Fruit fly (Drosophila melanogaster) whole organism, embryonic: ENCODE measurements around the gene CG13884.
A peak's percentile ranks its signal among the peaks of the same experiment; 100 is the strongest.

ENCODE experiments used
- Atf3 ChIP-seq: fragments of 200-800 bp; sonication (Bioruptor generic); optimal IDR thresholded peaks from 3 replicates; lab custom pipeline; 2016; ENCODE audit warnings: missing biosample characterization, missing genetic modification characterization
- BEAF-32 ChIP-seq: fragments of 200-800 bp; sonication (Bioruptor generic); optimal IDR thresholded peaks from 3 replicates; lab custom pipeline; 2017; ENCODE audit warnings: missing biosample characterization, missing genetic modification characterization, mild to moderate bottlenecking, moderate library complexity, missing genetic modification reagents
- CG10267 ChIP-seq: fragments of 200-800 bp; sonication (Bioruptor generic); optimal IDR thresholded peaks from 2 replicates; lab custom pipeline; 2018; ENCODE audit warnings: missing biosample characterization, mild to moderate bottlenecking, missing genetic modification characterization, moderate library complexity
- CG10654 ChIP-seq: fragments of 200-800 bp; sonication (Bioruptor generic); optimal IDR thresholded peaks from 2 replicates; lab custom pipeline; 2016; ENCODE audit warnings: missing biosample characterization, missing genetic modification characterization
- CG11695 ChIP-seq: fragments of 200-800 bp; sonication (Bioruptor generic); IDR thresholded peaks from 3 replicates; pipeline ENCODE4 v1.3.6; 2022; ENCODE audit warnings: missing biosample characterization, missing genetic modification characterization
- CG14441 ChIP-seq: fragments of 200-800 bp; sonication (Bioruptor generic); IDR thresholded peaks from 2 replicates; pipeline ENCODE4 v1.3.6; 2022; ENCODE audit warnings: missing biosample characterization, missing genetic modification characterization
- CG15479 ChIP-seq: fragments of 200-800 bp; sonication (Bioruptor generic); optimal IDR thresholded peaks from 3 replicates; lab custom pipeline; 2019; ENCODE audit warnings: missing biosample characterization, mild to moderate bottlenecking, missing genetic modification characterization, moderate library complexity
- CG15514 ChIP-seq: fragments of 200-800 bp; sonication (Bioruptor generic); optimal IDR thresholded peaks from 3 replicates; lab custom pipeline; 2017; ENCODE audit warnings: missing biosample characterization, missing genetic modification characterization, mild to moderate bottlenecking, moderate library complexity, missing genetic modification reagents
- CG16815 ChIP-seq: fragments of 200-800 bp; sonication (Bioruptor generic); optimal IDR thresholded peaks from 3 replicates; lab custom pipeline; 2017; ENCODE audit warnings: missing biosample characterization, mild to moderate bottlenecking, missing genetic modification characterization
- CG18262 ChIP-seq: fragments of 200-800 bp; optimal IDR thresholded peaks from 3 replicates; lab custom pipeline; 2019; ENCODE audit warnings: missing biosample characterization, mild to moderate bottlenecking, missing genetic modification characterization, moderate library complexity
- CG2116 ChIP-seq: fragments of 200-800 bp; sonication (Bioruptor generic); optimal IDR thresholded peaks from 3 replicates; lab custom pipeline; 2018; ENCODE audit warnings: missing biosample characterization, mild to moderate bottlenecking, missing genetic modification characterization
- CG34224 ChIP-seq: fragments of 200-800 bp; sonication (Bioruptor generic); IDR thresholded peaks from 3 replicates; pipeline ENCODE4 v1.3.6; 2022; ENCODE audit warnings: missing biosample characterization, missing genetic modification characterization; ENCODE audit not compliant: partially characterized antibody
- CG34422 ChIP-seq: fragments of 200-800 bp; sonication (Bioruptor generic); IDR thresholded peaks from 3 replicates; pipeline ENCODE4 v1.3.6; 2022; ENCODE audit warnings: missing biosample characterization, missing genetic modification characterization
- CG6272 ChIP-seq: fragments of 200-800 bp; sonication (Bioruptor generic); IDR thresholded peaks from 2 replicates; pipeline ENCODE4 v1.3.6; 2022; ENCODE audit warnings: missing biosample characterization, missing genetic modification characterization
- CG7372 ChIP-seq: fragments of 200-800 bp; sonication (Bioruptor generic); IDR thresholded peaks from 2 replicates; pipeline ENCODE4 v1.3.6; 2022; ENCODE audit warnings: missing biosample characterization, missing genetic modification characterization
- CG7786 ChIP-seq: fragments of 200-800 bp; sonication (Bioruptor generic); optimal IDR thresholded peaks from 2 replicates; lab custom pipeline; 2016; ENCODE audit warnings: missing biosample characterization, missing genetic modification characterization
- CG8290 ChIP-seq, 3 experiments: fragments of 200-800 bp; sonication (Bioruptor generic); optimal IDR thresholded peaks; 2 replicates each; lab custom pipeline; 2016 to 2019; ENCODE audit warnings: missing biosample characterization in 3 of 3, missing genetic modification characterization in 3 of 3, mild to moderate bottlenecking in 2 of 3, moderate library complexity in 1 of 3
- CG8478 ChIP-seq: fragments of >200 bp; optimal IDR thresholded peaks from 2 replicates; lab custom pipeline; 2018
- CG9727 ChIP-seq: fragments of 200-800 bp; sonication (Bioruptor generic); optimal IDR thresholded peaks from 3 replicates; lab custom pipeline; 2017; ENCODE audit warnings: missing biosample characterization, mild to moderate bottlenecking, missing genetic modification characterization
- CG9797 ChIP-seq: fragments of 200-800 bp; sonication (Bioruptor generic); optimal IDR thresholded peaks from 3 replicates; lab custom pipeline; 2018; ENCODE audit warnings: missing biosample characterization, mild to moderate bottlenecking, missing genetic modification characterization
- CTCF ChIP-seq: fragments of 200-800 bp; sonication (Bioruptor generic); optimal IDR thresholded peaks from 2 replicates; lab custom pipeline; 2017; ENCODE audit warnings: missing biosample characterization, mild to moderate bottlenecking, missing genetic modification characterization, moderate library complexity
- Dbx ChIP-seq: fragments of 200-800 bp; sonication (Bioruptor generic); IDR thresholded peaks from 3 replicates; pipeline ENCODE4 v1.3.6; 2022; ENCODE audit warnings: missing biosample characterization, missing genetic modification characterization
- Deaf1 ChIP-seq: fragments of 200-800 bp; optimal IDR thresholded peaks from 3 replicates; lab custom pipeline; 2019; ENCODE audit warnings: missing biosample characterization, mild to moderate bottlenecking, missing genetic modification characterization, moderate library complexity
- Dip2 ChIP-seq: fragments of 200-800 bp; sonication (Bioruptor generic); IDR thresholded peaks from 2 replicates; pipeline ENCODE4 v1.3.6; 2022; ENCODE audit warnings: missing biosample characterization, missing genetic modification characterization
- Doc3 ChIP-seq: fragments of 200-800 bp; sonication (Bioruptor generic); IDR thresholded peaks from 3 replicates; pipeline ENCODE4 v1.3.6; 2022; ENCODE audit warnings: missing biosample characterization, missing genetic modification characterization; ENCODE audit not compliant: partially characterized antibody
- Eip74EF ChIP-seq, 2 experiments: fragments of 200-800 bp in 1 of 2; fragments of >200 bp in 1 of 2; sonication (Bioruptor generic) in 1 of 2; optimal IDR thresholded peaks; 2 replicates each; lab custom pipeline; 2017 to 2019; ENCODE audit warnings: missing biosample characterization in 2 of 2, missing genetic modification characterization in 2 of 2, mild to moderate bottlenecking in 1 of 2, moderate library complexity in 1 of 2
- Fer1 ChIP-seq: fragments of 200-800 bp; sonication (Bioruptor generic); optimal IDR thresholded peaks from 2 replicates; lab custom pipeline; 2017; ENCODE audit warnings: missing biosample characterization, mild to moderate bottlenecking, missing genetic modification characterization
- H2.0 ChIP-seq: fragments of 200-800 bp; sonication (Bioruptor generic); IDR thresholded peaks from 2 replicates; pipeline ENCODE4 v1.3.6; 2022; ENCODE audit warnings: missing biosample characterization, missing genetic modification characterization
- HmgD ChIP-seq: fragments of 200-800 bp; sonication (Bioruptor generic); optimal IDR thresholded peaks from 3 replicates; lab custom pipeline; 2016; ENCODE audit warnings: missing biosample characterization, missing genetic modification characterization
- Lhr ChIP-seq: fragments of 200-800 bp; sonication (Bioruptor generic); optimal IDR thresholded peaks from 3 replicates; lab custom pipeline; 2017; ENCODE audit warnings: mild to moderate bottlenecking, missing biosample characterization, missing genetic modification reagents, missing genetic modification characterization
- MESR4 ChIP-seq: fragments of 200-800 bp; sonication (Bioruptor generic); optimal IDR thresholded peaks from 2 replicates; lab custom pipeline; 2018; ENCODE audit warnings: missing biosample characterization, mild to moderate bottlenecking, missing genetic modification characterization, moderate library complexity
- NC2β ChIP-seq: fragments of 200-800 bp; sonication (Bioruptor generic); optimal IDR thresholded peaks from 2 replicates; lab custom pipeline; 2016; ENCODE audit warnings: missing biosample characterization, missing genetic modification characterization
- Nf-YB ChIP-seq: fragments of 200-800 bp; sonication (Bioruptor generic); optimal IDR thresholded peaks from 3 replicates; lab custom pipeline; 2019; ENCODE audit warnings: missing biosample characterization, mild to moderate bottlenecking, missing genetic modification characterization, moderate library complexity
- Spps ChIP-seq: fragments of 200-800 bp; sonication (Bioruptor generic); optimal IDR thresholded peaks from 2 replicates; lab custom pipeline; 2018; ENCODE audit warnings: missing biosample characterization, mild to moderate bottlenecking, missing genetic modification characterization
- Xbp1 ChIP-seq: fragments of 200-800 bp; sonication (Bioruptor generic); optimal IDR thresholded peaks from 3 replicates; lab custom pipeline; 2016; ENCODE audit warnings: missing biosample characterization, mild to moderate bottlenecking, missing genetic modification characterization
- YL-1 ChIP-seq: fragments of 200-800 bp; sonication (Bioruptor generic); optimal IDR thresholded peaks from 3 replicates; lab custom pipeline; 2017; ENCODE audit warnings: missing biosample characterization, mild to moderate bottlenecking, missing genetic modification characterization
- caup ChIP-seq: fragments of 200-800 bp; sonication (Bioruptor generic); optimal IDR thresholded peaks from 3 replicates; lab custom pipeline; 2017; ENCODE audit warnings: missing biosample characterization, mild to moderate bottlenecking, missing genetic modification characterization, moderate library complexity; ENCODE audit not compliant: severe bottlenecking
- dan ChIP-seq: fragments of 200-800 bp; sonication (Bioruptor generic); IDR thresholded peaks from 2 replicates; pipeline ENCODE4 v1.3.6; 2022; ENCODE audit warnings: missing biosample characterization, missing genetic modification characterization
- emc ChIP-seq: fragments of 200-800 bp; sonication (Bioruptor generic); optimal IDR thresholded peaks from 2 replicates; lab custom pipeline; 2016; ENCODE audit warnings: missing biosample characterization, missing genetic modification characterization
- grau ChIP-seq: fragments of 200-800 bp; optimal IDR thresholded peaks from 3 replicates; lab custom pipeline; 2019; ENCODE audit warnings: missing biosample characterization, mild to moderate bottlenecking, missing genetic modification characterization, moderate library complexity
- ham ChIP-seq: fragments of 200-800 bp; sonication (Bioruptor generic); IDR thresholded peaks from 2 replicates; pipeline ENCODE4 v1.3.6; 2022; ENCODE audit warnings: missing biosample characterization, missing genetic modification characterization
- her ChIP-seq: fragments of 200-800 bp; sonication (Bioruptor generic); optimal IDR thresholded peaks from 2 replicates; lab custom pipeline; 2016; ENCODE audit warnings: missing biosample characterization, missing genetic modification characterization
- otp ChIP-seq: fragments of 200-800 bp; sonication (Bioruptor generic); IDR thresholded peaks from 3 replicates; pipeline ENCODE4, ENCODE4 v1.3.6; 2022; ENCODE audit warnings: missing biosample characterization, missing genetic modification characterization
- pb ChIP-seq: fragments of 200-800 bp; sonication (Bioruptor generic); optimal IDR thresholded peaks from 3 replicates; lab custom pipeline; 2016; ENCODE audit warnings: missing biosample characterization, missing genetic modification characterization
- tap ChIP-seq: fragments of 200-800 bp; optimal IDR thresholded peaks from 3 replicates; lab custom pipeline; 2019; ENCODE audit warnings: missing biosample characterization, mild to moderate bottlenecking, missing genetic modification characterization, moderate library complexity
- unpg ChIP-seq: fragments of 200-800 bp; sonication (Bioruptor generic); optimal IDR thresholded peaks from 3 replicates; lab custom pipeline; 2018; ENCODE audit warnings: missing biosample characterization, mild to moderate bottlenecking, missing genetic modification characterization, moderate library complexity
- vnd ChIP-seq: fragments of 200-800 bp; sonication (Bioruptor generic); IDR thresholded peaks from 3 replicates; pipeline ENCODE4 v1.3.6; 2022; ENCODE audit warnings: missing biosample characterization, missing genetic modification characterization; ENCODE audit not compliant: partially characterized antibody
- zfh1 ChIP-seq: fragments of 200-800 bp; sonication (Bioruptor generic); IDR thresholded peaks from 3 replicates; pipeline ENCODE4 v1.3.6; 2022; ENCODE audit warnings: missing biosample characterization, missing genetic modification characterization

Gene CG13884

dm6 chr3L:319145-320009 is 46.9 kb downstream of the CG13884 start, which contains the start of gene fwd (continued):
- TF ChIP-seq Xbp1 (GFP tag; lab: Kevin White, UChicago), result peak; percentile 31
- no peak for TF ChIP-seq Doc3 (GFP tag; lab: Robert Waterston, UW)
- 0 out of 3 replicates have a peak, but pooled peaks have one; percentile 12 for TF ChIP-seq zfh1 (GFP tag; lab: Robert Waterston, UW)
- TF ChIP-seq grau (tag; lab: Kevin White, UChicago), result peak; percentile 46
- no peak for TF ChIP-seq dan (GFP tag; lab: Robert Waterston, UW)
- TF ChIP-seq Eip74EF (GFP tag; optimal IDR thresholded peaks at IDR 0.05; lab: Kevin White, UChicago), result no peak
- TF ChIP-seq CG8478 (lab: Kevin White, UChicago), result peak; percentile 78
- TF ChIP-seq CG16815 (GFP tag; lab: Kevin White, UChicago), result no peak
- no peak for TF ChIP-seq CG10654 (GFP tag; lab: Kevin White, UChicago)
- peak; percentile 98 for TF ChIP-seq CG9797 (GFP tag; lab: Kevin White, UChicago)
- TF ChIP-seq Lhr (GFP tag; lab: Kevin White, UChicago), result peak; percentile 78
- peak; percentile 26 for TF ChIP-seq pb (GFP tag; lab: Kevin White, UChicago)
- TF ChIP-seq CG15514, result peak; percentile 81
- no peak for TF ChIP-seq CG11695 (GFP tag; lab: Robert Waterston, UW)
- TF ChIP-seq YL-1 (GFP tag; lab: Kevin White, UChicago), result peak; percentile 97
- peak; percentile 40; the same call in 1 of the 3 replicates for TF ChIP-seq Dbx (GFP tag; lab: Robert Waterston, UW)
- peak; percentile 68 for TF ChIP-seq Deaf1 (tag; lab: Kevin White, UChicago)
- peak; percentile 85 for TF ChIP-seq HmgD
- TF ChIP-seq caup (GFP tag; lab: Kevin White, UChicago), result peak; percentile 59
- no peak for TF ChIP-seq Atf3 (GFP tag; lab: Kevin White, UChicago)
- no peak for TF ChIP-seq emc (GFP tag; lab: Kevin White, UChicago)
- peak; percentile 65 for TF ChIP-seq CG10267 (tag; lab: Kevin White, UChicago)
- peak; percentile 35 for TF ChIP-seq CG18262 (tag; lab: Kevin White, UChicago)
- TF ChIP-seq CG6272, result peak; percentile 25; the same call in 1 of the 2 replicates
- peak; percentile 74 for TF ChIP-seq CG2116 (GFP tag; lab: Kevin White, UChicago)
- peak; percentile 14 for TF ChIP-seq Nf-YB (GFP tag; lab: Kevin White, UChicago)
- peak; percentile 61 for TF ChIP-seq CG8290 (GFP tag; optimal IDR thresholded peaks at IDR 0.05; lab: Kevin White, UChicago)
- TF ChIP-seq CG8290 (tag; optimal IDR thresholded peaks at IDR 0.05; lab: Kevin White, UChicago), result peak; percentile 77 to 81
- peak; percentile 3 for TF ChIP-seq Spps (tag; lab: Kevin White, UChicago)
- TF ChIP-seq MESR4, result peak; percentile 80
- peak; percentile 72; the same call in 1 of the 3 replicates for TF ChIP-seq CG34422 (GFP tag; lab: Robert Waterston, UW)
- TF ChIP-seq unpg (GFP tag; lab: Kevin White, UChicago), result peak; percentile 26
- peak; percentile 52 for TF ChIP-seq BEAF-32 (GFP tag; lab: Kevin White, UChicago)
- peak; percentile 87 for TF ChIP-seq CG15479
- peak; percentile 54 for TF ChIP-seq CG9727 (GFP tag; lab: Kevin White, UChicago)
- TF ChIP-seq CG34224 (GFP tag; lab: Robert Waterston, UW), result no peak
- peak; percentile 43 for TF ChIP-seq Fer1 (GFP tag; lab: Kevin White, UChicago)
- peak; percentile 100 for TF ChIP-seq her
- peak; percentile 27 for TF ChIP-seq NC2β (GFP tag; lab: Kevin White, UChicago)
- TF ChIP-seq CG7372, result no peak
- no peak for TF ChIP-seq H2.0 (GFP tag; lab: Robert Waterston, UW)
- no peak for TF ChIP-seq otp (GFP tag; lab: Robert Waterston, UW)
- no peak for TF ChIP-seq ham
- TF ChIP-seq CG7786 (GFP tag; lab: Kevin White, UChicago), result peak; percentile 1
- peak; percentile 20; the same call in 1 of the 2 replicates for TF ChIP-seq CG14441 (GFP tag; lab: Robert Waterston, UW)
- no peak for TF ChIP-seq Dip2 (GFP tag; lab: Robert Waterston, UW)
- peak; percentile 46 for TF ChIP-seq tap (tag; lab: Kevin White, UChicago)
- 0 out of 3 replicates have a peak, but pooled peaks have one; percentile 11 for TF ChIP-seq vnd
- TF ChIP-seq CTCF (GFP tag; lab: Kevin White, UChicago), result peak; percentile 25
